In the genomic region with DNA sequence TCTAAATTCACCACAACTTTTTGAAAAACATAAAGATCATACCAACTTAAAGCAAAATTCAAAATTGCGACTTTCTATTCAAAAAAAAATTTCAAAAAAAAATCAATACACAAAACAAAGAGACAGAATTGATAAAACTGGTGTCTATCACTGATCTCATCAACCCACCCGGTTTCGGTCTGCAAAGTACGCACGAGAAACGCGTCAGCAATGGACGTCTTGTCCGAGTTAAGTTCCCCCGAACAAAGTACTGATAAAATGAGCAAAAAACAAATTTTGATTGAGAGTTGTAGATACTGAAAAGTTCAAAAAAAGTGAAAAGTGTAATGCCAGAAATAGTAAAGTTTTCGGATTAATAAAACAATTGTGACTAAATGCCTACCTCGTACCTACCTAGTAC, we compare ENCODE assay signal across 2 worm cellular contexts.
TF ChIP-seq lines count a peak whose summit lies in the region.

No protein-coding gene starts in this region.

TF ChIP-seq in whole organism, L1 larva, 84 proteins besides CTCF, POLR2A, EP300 and RAD21 (continued from another document):
- TF ChIP-seq sup-37 (GFP tag; optimal IDR thresholded peaks at IDR 0.05; lab: Kevin White, UChicago) (no peak), lin-35 (GFP tag; optimal IDR thresholded peaks at IDR 0.05; lab: Kevin White, UChicago) (peak in 1 of 2 experiments; percentile 44), hlh-17 (GFP tag; optimal IDR thresholded peaks at IDR 0.05; lab: Kevin White, UChicago; ENCODE audit: borderline replicate concordance) (no peak), pqm-1 (tag; optimal IDR thresholded peaks at IDR 0.05; lab: Kevin White, UChicago) (no peak), lin-13 (GFP tag; optimal IDR thresholded peaks at IDR 0.05; lab: Kevin White, UChicago) (no peak), nhr-237 (tag; optimal IDR thresholded peaks at IDR 0.05; lab: Kevin White, UChicago) (no peak), aha-1 (tag; optimal IDR thresholded peaks at IDR 0.05; lab: Kevin White, UChicago) (no peak), ceh-63 (GFP tag; optimal IDR thresholded peaks at IDR 0.05; lab: Kevin White, UChicago) (no peak), ceh-82 (tag; optimal IDR thresholded peaks at IDR 0.05; lab: Kevin White, UChicago) (no peak), nhr-71 (tag; optimal IDR thresholded peaks at IDR 0.05; lab: Kevin White, UChicago) (peak; percentile 25), ets-5 (GFP tag; IDR thresholded peaks at IDR 0.05; lab: Robert Waterston, UW) (no peak), mab-9 (GFP tag; IDR thresholded peaks at IDR 0.05; lab: Robert Waterston, UW) (no peak), fkh-10 (GFP tag; optimal IDR thresholded peaks at IDR 0.05; lab: Kevin White, UChicago) (no peak), lin-39 (tag; optimal IDR thresholded peaks at IDR 0.05; lab: Kevin White, UChicago) (no peak), fkh-8 (tag; optimal IDR thresholded peaks at IDR 0.05; lab: Kevin White, UChicago) (no peak), unc-98 (GFP tag; IDR thresholded peaks at IDR 0.05; lab: Robert Waterston, UW) (no peak), efl-3 (GFP tag; optimal IDR thresholded peaks at IDR 0.05; lab: Kevin White, UChicago) (no peak), swsn-7 (tag; optimal IDR thresholded peaks at IDR 0.05; lab: Kevin White, UChicago) (no peak), hpl-2 (GFP tag; optimal IDR thresholded peaks at IDR 0.05; lab: Kevin White, UChicago) (no peak), F16B12.6 (tag; optimal IDR thresholded peaks at IDR 0.05; lab: Kevin White, UChicago) (no peak), isw-1 (GFP tag; IDR thresholded peaks at IDR 0.05; lab: Robert Waterston, UW) (no peak), fkh-4 (tag; optimal IDR thresholded peaks at IDR 0.05; lab: Kevin White, UChicago; ENCODE audit: borderline replicate concordance) (no peak), ceh-88 (GFP tag; IDR thresholded peaks at IDR 0.05; lab: Robert Waterston, UW) (no peak), nhr-76 (tag; optimal IDR thresholded peaks at IDR 0.05; lab: Kevin White, UChicago) (no peak), snu-23 (GFP tag; optimal IDR thresholded peaks at IDR 0.05; lab: Kevin White, UChicago) (no peak), lsy-2 (tag; optimal IDR thresholded peaks at IDR 0.05; lab: Kevin White, UChicago) (peak; percentile 5 to 22), lir-3 (tag; optimal IDR thresholded peaks at IDR 0.05; lab: Kevin White, UChicago; ENCODE audit: poor library complexity) (no peak), unc-62 (GFP tag; optimal IDR thresholded peaks at IDR 0.05; lab: Kevin White, UChicago) (no peak), nhr-85 (tag; lab: Kevin White, UChicago) (peak; percentile 23), nhr-77 (tag; optimal IDR thresholded peaks at IDR 0.05; lab: Kevin White, UChicago) (no peak), snpc-4 (tag; optimal IDR thresholded peaks at IDR 0.05; lab: Kevin White, UChicago) (no peak)

TF ChIP-seq in whole organism, L4 larva, 104 proteins besides CTCF, POLR2A, EP300 and RAD21 (continued from another document):
- TF ChIP-seq dmd-6 (GFP tag; IDR thresholded peaks at IDR 0.05; lab: Robert Waterston, UW) (peak; percentile 76; the same call in 1 of the 2 replicates), Y105C5A.15 (GFP tag; IDR thresholded peaks at IDR 0.05; lab: Robert Waterston, UW) (no peak), ZK337.2 (GFP tag; IDR thresholded peaks at IDR 0.05; lab: Robert Waterston, UW) (no peak), zfp-3 (GFP tag; conservative IDR thresholded peaks at IDR 0.05; lab: Robert Waterston, UW) (no peak), hlh-11 (tag; optimal IDR thresholded peaks at IDR 0.05; lab: Kevin White, UChicago) (peak; percentile 6), lin-1 (GFP tag; IDR thresholded peaks at IDR 0.05; lab: Robert Waterston, UW) (no peak), nhr-77 (tag; optimal IDR thresholded peaks at IDR 0.05; lab: Kevin White, UChicago) (no peak)
TF ChIP-seq in whole organism, L4 larva: peak in this region for 7.
